Fruit fly (Drosophila melanogaster): ENCODE measurements around the gene Nf-YC.

Gene Nf-YC

dm6 chrX:6800726-6801296 is 19.9 kb downstream of the Nf-YC start:
- peak; percentile 10 for TF ChIP-seq Crg-1 (GFP tag; optimal IDR thresholded peaks at IDR 0.05)
- TF ChIP-seq CG7101 (tag; optimal IDR thresholded peaks at IDR 0.05) = peak; percentile 45
- TF ChIP-seq CG1620 (GFP tag; optimal IDR thresholded peaks at IDR 0.05) = no peak
- peak; percentile 79 for TF ChIP-seq CG12768 (GFP tag; optimal IDR thresholded peaks at IDR 0.05)
- no peak for TF ChIP-seq CG7045 (GFP tag; optimal IDR thresholded peaks at IDR 0.05)
- TF ChIP-seq CG14711 (tag; optimal IDR thresholded peaks at IDR 0.05) = peak; percentile 50
- peak; percentile 65 for TF ChIP-seq kay (GFP tag; ENCODE audit: borderline replicate concordance)
- peak; percentile 47 for TF ChIP-seq bab1 (GFP tag; optimal IDR thresholded peaks at IDR 0.05)
- TF ChIP-seq Hr96 (GFP tag; optimal IDR thresholded peaks at IDR 0.05) = peak; percentile 62
- peak; percentile 93 for TF ChIP-seq cic (GFP tag; optimal IDR thresholded peaks at IDR 0.05)
- TF ChIP-seq tj (GFP tag; optimal IDR thresholded peaks at IDR 0.05) = peak; percentile 37
- no peak for TF ChIP-seq CG5204 (GFP tag; optimal IDR thresholded peaks at IDR 0.05)
- TF ChIP-seq CG11617 (GFP tag; optimal IDR thresholded peaks at IDR 0.05) = peak; percentile 66
- no peak for TF ChIP-seq Clk (GFP tag; optimal IDR thresholded peaks at IDR 0.05)
- peak; percentile 11 for TF ChIP-seq toe (GFP tag; optimal IDR thresholded peaks at IDR 0.05)
- TF ChIP-seq ovo (GFP tag; optimal IDR thresholded peaks at IDR 0.05) = no peak
- peak; percentile 28 for TF ChIP-seq CG33017 (tag; optimal IDR thresholded peaks at IDR 0.05)
- TF ChIP-seq Mnt (GFP tag; optimal IDR thresholded peaks at IDR 0.05) = peak; percentile 59
- no peak for TF ChIP-seq cnc (optimal IDR thresholded peaks at IDR 0.05)
- peak; percentile 69 for TF ChIP-seq pad (GFP tag; optimal IDR thresholded peaks at IDR 0.05)

- TF ChIP-seq kay (GFP tag; ENCODE audit: borderline replicate concordance) (peak; percentile 51), CG7101 (tag; optimal IDR thresholded peaks at IDR 0.05) (peak; percentile 53), Clk (GFP tag; optimal IDR thresholded peaks at IDR 0.05) (no peak), ovo (GFP tag; optimal IDR thresholded peaks at IDR 0.05) (no peak), CG12768 (GFP tag; optimal IDR thresholded peaks at IDR 0.05) (no peak), Mnt (GFP tag; optimal IDR thresholded peaks at IDR 0.05) (no peak), tj (GFP tag; optimal IDR thresholded peaks at IDR 0.05) (no peak), CG11617 (GFP tag; optimal IDR thresholded peaks at IDR 0.05) (peak; percentile 12), Crg-1 (GFP tag; optimal IDR thresholded peaks at IDR 0.05) (no peak), CG5204 (GFP tag; optimal IDR thresholded peaks at IDR 0.05) (no peak), CG33017 (tag; optimal IDR thresholded peaks at IDR 0.05) (peak; percentile 30), toe (GFP tag; optimal IDR thresholded peaks at IDR 0.05) (no peak), bab1 (GFP tag; optimal IDR thresholded peaks at IDR 0.05) (no peak), cnc (optimal IDR thresholded peaks at IDR 0.05) (no peak), CG14711 (tag; optimal IDR thresholded peaks at IDR 0.05) (peak; percentile 38), Hr96 (GFP tag; optimal IDR thresholded peaks at IDR 0.05) (no peak), CG7045 (GFP tag; optimal IDR thresholded peaks at IDR 0.05) (peak; percentile 8), pad (GFP tag; optimal IDR thresholded peaks at IDR 0.05) (peak; percentile 1), cic (GFP tag; optimal IDR thresholded peaks at IDR 0.05) (peak; percentile 32), CG1620 (GFP tag; optimal IDR thresholded peaks at IDR 0.05) (no peak)
Measured at dm6 chrX:6799261-6800022, 21.3 kb downstream of the Nf-YC start.

dm6 chrX:6796972-6797371 is 23.7 kb downstream of the Nf-YC start:
- TF ChIP-seq bab1 (GFP tag; optimal IDR thresholded peaks at IDR 0.05) (no peak), CG7101 (tag; optimal IDR thresholded peaks at IDR 0.05) (no peak), Clk (GFP tag; optimal IDR thresholded peaks at IDR 0.05) (no peak), ovo (GFP tag; optimal IDR thresholded peaks at IDR 0.05) (no peak), CG5204 (GFP tag; optimal IDR thresholded peaks at IDR 0.05) (no peak), cic (GFP tag; optimal IDR thresholded peaks at IDR 0.05) (no peak), kay (GFP tag; ENCODE audit: borderline replicate concordance) (no peak), CG1620 (GFP tag; optimal IDR thresholded peaks at IDR 0.05) (no peak)

- TF ChIP-seq bab1 (GFP tag; optimal IDR thresholded peaks at IDR 0.05) = peak; percentile 12
- TF ChIP-seq Hr96 (GFP tag; optimal IDR thresholded peaks at IDR 0.05) = no peak
- no peak for TF ChIP-seq Crg-1 (GFP tag; optimal IDR thresholded peaks at IDR 0.05)
Measured at dm6 chrX:6795987-6796691, 24.6 kb downstream of the Nf-YC start.

- no peak for TF ChIP-seq Clk (GFP tag; optimal IDR thresholded peaks at IDR 0.05)
Measured at dm6 chrX:6794826-6795225, 25.9 kb downstream of the Nf-YC start.

- TF ChIP-seq pad (GFP tag; optimal IDR thresholded peaks at IDR 0.05) (no peak), CG7045 (GFP tag; optimal IDR thresholded peaks at IDR 0.05) (peak; percentile 50), ovo (GFP tag; optimal IDR thresholded peaks at IDR 0.05) (no peak), cic (GFP tag; optimal IDR thresholded peaks at IDR 0.05) (no peak), CG12768 (GFP tag; optimal IDR thresholded peaks at IDR 0.05) (no peak), bab1 (GFP tag; optimal IDR thresholded peaks at IDR 0.05) (peak; percentile 68), CG11617 (GFP tag; optimal IDR thresholded peaks at IDR 0.05) (no peak), CG1620 (GFP tag; optimal IDR thresholded peaks at IDR 0.05) (no peak), cnc (optimal IDR thresholded peaks at IDR 0.05) (no peak), CG33017 (tag; optimal IDR thresholded peaks at IDR 0.05) (peak; percentile 68), CG14711 (tag; optimal IDR thresholded peaks at IDR 0.05) (peak; percentile 68), kay (GFP tag; ENCODE audit: borderline replicate concordance) (no peak), toe (GFP tag; optimal IDR thresholded peaks at IDR 0.05) (no peak), CG5204 (GFP tag; optimal IDR thresholded peaks at IDR 0.05) (no peak), Mnt (GFP tag; optimal IDR thresholded peaks at IDR 0.05) (no peak), Hr96 (GFP tag; optimal IDR thresholded peaks at IDR 0.05) (no peak), CG7101 (tag; optimal IDR thresholded peaks at IDR 0.05) (peak; percentile 71)
Measured at dm6 chrX:6794190-6794589, 26.5 kb downstream of the Nf-YC start.

All from whole organism, adult.